Worm (Caenorhabditis elegans): ENCODE results near the gene vep-2.

DNA sequence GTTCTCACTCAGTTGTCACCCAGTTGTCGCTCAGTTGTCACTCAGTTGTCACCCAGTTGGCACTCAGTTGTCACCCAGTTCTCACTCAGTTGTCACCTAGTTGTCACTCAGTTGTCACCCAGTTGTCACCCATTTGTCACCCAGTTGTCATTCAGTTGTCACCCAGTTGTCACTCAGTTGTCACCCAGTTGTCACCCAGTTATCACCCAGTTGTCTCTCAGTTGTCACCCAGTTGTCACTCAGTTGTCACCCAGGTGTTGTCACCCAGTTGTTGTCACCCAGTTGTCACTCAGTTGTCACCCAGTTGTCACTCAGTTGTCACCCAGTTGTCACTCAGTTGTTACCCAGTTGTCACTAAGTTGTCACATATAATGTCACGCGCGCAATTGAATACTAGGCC is 3.4 kb downstream of the vep-2 start:
- TF ChIP-seq hmg-1.1 (GFP tag; IDR thresholded peaks at IDR 0.05) (no peak), Y105C5A.15 (GFP tag; IDR thresholded peaks at IDR 0.05) (no peak), ZK546.5 (tag; optimal IDR thresholded peaks at IDR 0.05) (no peak), mxl-2 (GFP tag; conservative IDR thresholded peaks at IDR 0.05) (no peak), madf-5 (GFP tag; IDR thresholded peaks at IDR 0.05) (peak in 1 of 2 experiments; percentile 56; a peak in 1 of 4 replicates), nhr-237 (tag; optimal IDR thresholded peaks at IDR 0.05) (no peak), zag-1 (tag; optimal IDR thresholded peaks at IDR 0.05) (no peak), lsy-2 (tag; optimal IDR thresholded peaks at IDR 0.05) (no peak), unc-39 (tag; optimal IDR thresholded peaks at IDR 0.05) (no peak)
